Fruit fly (Drosophila melanogaster) whole organism, embryonic: Measurements from ENCODE around the gene blanks.

ENCODE experiments used
- Bgb ChIP-seq: fragments of 200-800 bp; sonication (Bioruptor generic); IDR thresholded peaks from 2 replicates; pipeline ENCODE4 v1.3.6; 2022; ENCODE audit warnings: missing biosample characterization, missing genetic modification characterization; ENCODE audit not compliant: partially characterized antibody
- CG10267 ChIP-seq: fragments of 200-800 bp; sonication (Bioruptor generic); optimal IDR thresholded peaks from 2 replicates; lab custom pipeline; 2018; ENCODE audit warnings: missing biosample characterization, mild to moderate bottlenecking, missing genetic modification characterization, moderate library complexity
- CG10654 ChIP-seq: fragments of 200-800 bp; sonication (Bioruptor generic); optimal IDR thresholded peaks from 2 replicates; lab custom pipeline; 2016; ENCODE audit warnings: missing biosample characterization, missing genetic modification characterization
- CG11560 ChIP-seq: fragments of 200-800 bp; sonication (Bioruptor generic); IDR thresholded peaks from 3 replicates; pipeline ENCODE4 v1.3.6; 2022; ENCODE audit warnings: missing biosample characterization, missing genetic modification characterization
- CG11695 ChIP-seq: fragments of 200-800 bp; sonication (Bioruptor generic); IDR thresholded peaks from 3 replicates; pipeline ENCODE4 v1.3.6; 2022; ENCODE audit warnings: missing biosample characterization, missing genetic modification characterization
- CG12769 ChIP-seq: fragments of 200-800 bp; sonication (Bioruptor generic); optimal IDR thresholded peaks from 2 replicates; lab custom pipeline; 2019; ENCODE audit warnings: missing biosample characterization, mild to moderate bottlenecking, missing genetic modification characterization, moderate library complexity
- CG14014 ChIP-seq: fragments of 200-800 bp; sonication (Bioruptor generic); IDR thresholded peaks from 2 replicates; pipeline ENCODE4 v1.3.6; 2022; ENCODE audit warnings: missing biosample characterization, missing genetic modification characterization
- CG14710 ChIP-seq: fragments of 200-800 bp; sonication (Bioruptor generic); optimal IDR thresholded peaks from 3 replicates; lab custom pipeline; 2019; ENCODE audit warnings: missing biosample characterization, mild to moderate bottlenecking, missing genetic modification characterization, moderate library complexity
- CG15696 ChIP-seq: fragments of 200-800 bp; sonication (Bioruptor generic); optimal IDR thresholded peaks from 2 replicates; lab custom pipeline; 2019; ENCODE audit warnings: missing biosample characterization, mild to moderate bottlenecking, missing genetic modification characterization, moderate library complexity
- CG16813 ChIP-seq: fragments of 200-800 bp; sonication (Bioruptor generic); IDR thresholded peaks from 3 replicates; pipeline ENCODE4 v1.3.6; 2022; ENCODE audit warnings: missing biosample characterization, missing genetic modification characterization; ENCODE audit not compliant: partially characterized antibody
- CG17186 ChIP-seq: fragments of 200-800 bp; sonication (Bioruptor generic); optimal IDR thresholded peaks from 3 replicates; lab custom pipeline; 2017; ENCODE audit warnings: missing biosample characterization, missing genetic modification reagents, missing genetic modification characterization
- CG2199 ChIP-seq: fragments of 200-800 bp; sonication (Bioruptor generic); IDR thresholded peaks from 3 replicates; pipeline ENCODE4 v1.3.6; 2022; ENCODE audit warnings: missing biosample characterization, missing genetic modification characterization
- CG31441 ChIP-seq: fragments of 200-800 bp; sonication (Bioruptor generic); IDR thresholded peaks from 2 replicates; pipeline ENCODE4 v1.3.6; 2022; ENCODE audit warnings: missing biosample characterization, missing genetic modification characterization
- CG34224 ChIP-seq: fragments of 200-800 bp; sonication (Bioruptor generic); IDR thresholded peaks from 3 replicates; pipeline ENCODE4 v1.3.6; 2022; ENCODE audit warnings: missing biosample characterization, missing genetic modification characterization; ENCODE audit not compliant: partially characterized antibody
- CG3847 ChIP-seq: fragments of 200-800 bp; sonication (Bioruptor generic); IDR thresholded peaks from 2 replicates; pipeline ENCODE4 v1.3.6; 2022; ENCODE audit warnings: missing biosample characterization, missing genetic modification characterization
- CG4424 ChIP-seq: fragments of 200-800 bp; sonication (Bioruptor generic); optimal IDR thresholded peaks from 3 replicates; lab custom pipeline; 2016; ENCODE audit warnings: missing biosample characterization, missing genetic modification characterization
- CG5180 ChIP-seq: fragments of 200-800 bp; sonication (Bioruptor generic); optimal IDR thresholded peaks from 3 replicates; lab custom pipeline; 2017; ENCODE audit warnings: missing biosample characterization, missing genetic modification characterization, mild to moderate bottlenecking, moderate library complexity, missing genetic modification reagents
- CG6654 ChIP-seq: fragments of 200-800 bp; sonication (Bioruptor generic); optimal IDR thresholded peaks from 2 replicates; lab custom pipeline; 2017; ENCODE audit warnings: missing biosample characterization, mild to moderate bottlenecking, missing genetic modification characterization
- CG6854 ChIP-seq: fragments of 200-800 bp; sonication (Bioruptor generic); optimal IDR thresholded peaks from 3 replicates; lab custom pipeline; 2017; ENCODE audit warnings: missing biosample characterization, mild to moderate bottlenecking, missing genetic modification characterization
- CG8388 ChIP-seq: fragments of 200-800 bp; sonication (Bioruptor generic); optimal IDR thresholded peaks from 2 replicates; lab custom pipeline; 2019; ENCODE audit warnings: missing biosample characterization, mild to moderate bottlenecking, missing genetic modification characterization, moderate library complexity
- CG8478 ChIP-seq: fragments of >200 bp; optimal IDR thresholded peaks from 2 replicates; lab custom pipeline; 2018
- CG9437 ChIP-seq: fragments of 200-800 bp; sonication (Bioruptor generic); optimal IDR thresholded peaks from 2 replicates; lab custom pipeline; 2018; ENCODE audit warnings: missing biosample characterization, mild to moderate bottlenecking, missing genetic modification characterization
- CHES-1-like ChIP-seq: fragments of 200-800 bp; sonication (Bioruptor generic); optimal IDR thresholded peaks from 2 replicates; lab custom pipeline; 2016; ENCODE audit warnings: missing biosample characterization, missing genetic modification characterization
- Chrac-16 ChIP-seq: fragments of 200-800 bp; sonication (Bioruptor generic); optimal IDR thresholded peaks from 3 replicates; lab custom pipeline; 2016; ENCODE audit warnings: missing biosample characterization, missing genetic modification characterization
- D ChIP-seq, 2 experiments: fragments of 200-800 bp in 1 of 2; fragments of >200 bp in 1 of 2; sonication (Bioruptor generic) in 1 of 2; optimal IDR thresholded peaks; 2 replicates in 1 of 2; 3 replicates in 1 of 2; lab custom pipeline; 2017; ENCODE audit warnings: mild to moderate bottlenecking in 1 of 2, missing biosample characterization in 1 of 2, missing genetic modification characterization in 1 of 2, missing genetic modification reagents in 1 of 2
- D19A ChIP-seq: fragments of 200-800 bp; optimal IDR thresholded peaks from 3 replicates; lab custom pipeline; 2019; ENCODE audit warnings: missing biosample characterization, mild to moderate bottlenecking, missing genetic modification characterization, moderate library complexity
- Deaf1 ChIP-seq: fragments of 200-800 bp; optimal IDR thresholded peaks from 3 replicates; lab custom pipeline; 2019; ENCODE audit warnings: missing biosample characterization, mild to moderate bottlenecking, missing genetic modification characterization, moderate library complexity
- E2f2 ChIP-seq: fragments of 200-800 bp; sonication (Bioruptor generic); IDR thresholded peaks from 2 replicates; pipeline ENCODE4 v1.3.6; 2022; ENCODE audit warnings: missing biosample characterization, missing genetic modification characterization
- HLH4C ChIP-seq: fragments of 200-800 bp; sonication (Bioruptor generic); IDR thresholded peaks from 3 replicates; pipeline ENCODE4 v1.3.6; 2022; ENCODE audit warnings: missing biosample characterization, missing genetic modification characterization; ENCODE audit not compliant: partially characterized antibody
- HLHmδ ChIP-seq: fragments of 200-800 bp; sonication (Bioruptor generic); optimal IDR thresholded peaks from 2 replicates; lab custom pipeline; 2018; ENCODE audit warnings: missing biosample characterization, mild to moderate bottlenecking, missing genetic modification characterization, moderate library complexity
- Hmr ChIP-seq: fragments of 200-800 bp; sonication (Bioruptor generic); optimal IDR thresholded peaks from 3 replicates; lab custom pipeline; 2017; ENCODE audit warnings: mild to moderate bottlenecking, missing biosample characterization, missing genetic modification reagents, missing genetic modification characterization
- Mad ChIP-seq: fragments of 200-800 bp; sonication (Bioruptor generic); optimal IDR thresholded peaks from 2 replicates; lab custom pipeline; 2016; ENCODE audit warnings: missing biosample characterization, missing genetic modification characterization
- NK7.1 ChIP-seq: fragments of 200-800 bp; sonication (Bioruptor generic); optimal IDR thresholded peaks from 3 replicates; lab custom pipeline; 2016; ENCODE audit warnings: missing biosample characterization, missing genetic modification characterization
- Nf-YB ChIP-seq: fragments of 200-800 bp; sonication (Bioruptor generic); optimal IDR thresholded peaks from 3 replicates; lab custom pipeline; 2019; ENCODE audit warnings: missing biosample characterization, mild to moderate bottlenecking, missing genetic modification characterization, moderate library complexity
- Opbp ChIP-seq: fragments of 200-800 bp; sonication (Bioruptor generic); IDR thresholded peaks from 3 replicates; pipeline ENCODE4 v1.3.6; 2022; ENCODE audit warnings: missing biosample characterization, missing genetic modification characterization; ENCODE audit not compliant: partially characterized antibody
- Pdp1 ChIP-seq, 2 experiments: fragments of 200-800 bp; sonication (Bioruptor generic); optimal IDR thresholded peaks; 3 replicates each; lab custom pipeline; 2016; ENCODE audit warnings: missing biosample characterization in 2 of 2, missing genetic modification characterization in 2 of 2, mild to moderate bottlenecking in 1 of 2, moderate library complexity in 1 of 2
- Sry-β ChIP-seq: fragments of 200-800 bp; sonication (Bioruptor generic); optimal IDR thresholded peaks from 2 replicates; lab custom pipeline; 2018; ENCODE audit warnings: missing biosample characterization, mild to moderate bottlenecking, missing genetic modification characterization, moderate library complexity
- Sry-δ ChIP-seq: fragments of 200-800 bp; sonication (Bioruptor generic); optimal IDR thresholded peaks from 2 replicates; lab custom pipeline; 2016; ENCODE audit warnings: missing biosample characterization, missing genetic modification characterization
- chn ChIP-seq: fragments of 200-800 bp; sonication (Bioruptor generic); optimal IDR thresholded peaks from 2 replicates; lab custom pipeline; 2016; ENCODE audit warnings: missing biosample characterization, missing genetic modification characterization
- fd3F ChIP-seq: fragments of 200-800 bp; sonication (Bioruptor generic); optimal IDR thresholded peaks from 2 replicates; lab custom pipeline; 2018; ENCODE audit warnings: missing biosample characterization, mild to moderate bottlenecking, missing genetic modification characterization, moderate library complexity
- gfzf ChIP-seq: fragments of 200-800 bp; sonication (Bioruptor generic); optimal IDR thresholded peaks from 2 replicates; lab custom pipeline; 2016; ENCODE audit warnings: missing biosample characterization, mild to moderate bottlenecking, missing genetic modification characterization, moderate library complexity
- insv ChIP-seq, 2 experiments: fragments of 200-800 bp; sonication (Bioruptor generic); optimal IDR thresholded peaks; 3 replicates each; lab custom pipeline; 2016 to 2018; ENCODE audit warnings: missing biosample characterization in 2 of 2, missing genetic modification characterization in 2 of 2
- inv ChIP-seq: fragments of 200-800 bp; sonication (Bioruptor generic); IDR thresholded peaks from 2 replicates; pipeline ENCODE4 v1.3.6; 2022; ENCODE audit warnings: missing biosample characterization, missing genetic modification characterization; ENCODE audit not compliant: partially characterized antibody
- lab ChIP-seq: fragments of 200-800 bp; sonication (Bioruptor generic); optimal IDR thresholded peaks from 3 replicates; lab custom pipeline; 2017; ENCODE audit warnings: missing biosample characterization, missing genetic modification characterization, mild to moderate bottlenecking, moderate library complexity, missing genetic modification reagents
- luna ChIP-seq: fragments of 200-800 bp; sonication (Bioruptor generic); optimal IDR thresholded peaks from 2 replicates; lab custom pipeline; 2016; ENCODE audit warnings: missing biosample characterization, missing genetic modification characterization
- seq ChIP-seq: fragments of 200-800 bp; sonication (Bioruptor generic); IDR thresholded peaks from 2 replicates; pipeline ENCODE4 v1.3.6; 2022; ENCODE audit warnings: missing biosample characterization, missing genetic modification characterization
- slp2 ChIP-seq: fragments of 200-800 bp; sonication (Bioruptor generic); optimal IDR thresholded peaks from 2 replicates; lab custom pipeline; 2016; ENCODE audit warnings: missing biosample characterization, missing genetic modification characterization
- sob ChIP-seq: fragments of 200-800 bp; sonication (Bioruptor generic); IDR thresholded peaks from 2 replicates; pipeline ENCODE4 v1.3.6; 2022; ENCODE audit warnings: missing biosample characterization, missing genetic modification characterization
- stc ChIP-seq: fragments of 200-800 bp; sonication (Bioruptor generic); IDR thresholded peaks from 2 replicates; pipeline ENCODE4 v1.3.6; 2022; ENCODE audit warnings: missing biosample characterization, missing genetic modification characterization

The blanks gene

dm6 chr3L:5534253-5534652, 35.5 kb upstream of the blanks start (continued):
- TF ChIP-seq D19A (tag; lab: Kevin White, UChicago), result no peak
- peak; percentile 39; the same call in 1 of the 2 replicates for TF ChIP-seq inv (GFP tag; lab: Robert Waterston, UW)
- peak; percentile 48; the same call in 2 of the 3 replicates for TF ChIP-seq Opbp (GFP tag; lab: Robert Waterston, UW)
- TF ChIP-seq CG9437 (GFP tag; lab: Kevin White, UChicago), result no peak
- TF ChIP-seq slp2 (GFP tag; lab: Kevin White, UChicago), result no peak
- TF ChIP-seq NK7.1 (GFP tag; lab: Kevin White, UChicago), result no peak
- no peak for TF ChIP-seq Sry-δ (GFP tag; lab: Kevin White, UChicago)
- peak in 1 of 2 experiments; percentile 56 for TF ChIP-seq Pdp1 (GFP tag; optimal IDR thresholded peaks at IDR 0.05; lab: Kevin White, UChicago)
- TF ChIP-seq CG6654 (GFP tag; lab: Kevin White, UChicago), result peak; percentile 88
- TF ChIP-seq sob (GFP tag; lab: Robert Waterston, UW), result peak; percentile 23; the same call in 1 of the 2 replicates
- no peak for TF ChIP-seq CG11560 (tag; lab: Robert Waterston, UW)
- no peak for TF ChIP-seq CG31441 (GFP tag; lab: Robert Waterston, UW)
- TF ChIP-seq CG6854 (GFP tag; lab: Kevin White, UChicago), result no peak
- no peak for TF ChIP-seq Mad (GFP tag; lab: Kevin White, UChicago)
- TF ChIP-seq Bgb, result no peak
- no peak for TF ChIP-seq Nf-YB (GFP tag; lab: Kevin White, UChicago)
- no peak for TF ChIP-seq CG14014
- TF ChIP-seq CG17186 (GFP tag; lab: Kevin White, UChicago), result no peak
- peak; percentile 84 for TF ChIP-seq CG34224 (GFP tag; lab: Robert Waterston, UW)
- no peak for TF ChIP-seq insv (GFP tag; optimal IDR thresholded peaks at IDR 0.05; lab: Kevin White, UChicago)
- TF ChIP-seq CG8388 (GFP tag; lab: Kevin White, UChicago), result no peak
- TF ChIP-seq CHES-1-like, result no peak
- 0 out of 3 replicates have a peak, but pooled peaks have one; percentile 33 for TF ChIP-seq CG2199
- no peak for TF ChIP-seq CG11695
- TF ChIP-seq Chrac-16, result no peak
- TF ChIP-seq Sry-β, result peak; percentile 83
- TF ChIP-seq lab (GFP tag; lab: Kevin White, UChicago), result no peak
- TF ChIP-seq luna, result no peak
- peak; percentile 56; the same call in 2 of the 3 replicates for TF ChIP-seq CG16813 (GFP tag; lab: Robert Waterston, UW)
- TF ChIP-seq CG3847, result no peak

DNA sequence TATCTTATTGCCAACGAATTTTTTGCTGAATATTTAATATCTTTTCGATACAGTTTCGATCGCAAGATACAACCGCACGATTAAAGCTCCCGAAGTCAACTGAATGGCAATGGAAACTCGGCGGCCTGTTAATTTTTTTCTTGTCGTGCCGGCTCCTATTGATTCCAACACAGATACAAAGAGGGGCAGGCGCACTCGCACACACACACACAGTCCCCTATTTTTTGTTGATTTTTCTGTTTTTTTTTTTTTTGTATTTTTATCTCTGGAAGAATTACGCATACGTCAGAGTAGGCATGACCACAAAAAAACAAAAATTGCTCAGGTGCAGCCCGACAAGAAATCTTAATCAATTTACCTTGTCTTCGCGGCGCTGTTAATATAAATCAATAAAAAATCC, 30.5 kb upstream of the blanks start, which contains the start of gene Lkr:
TSS of gene Lkr (minus strand) at position 101 of the 400 bp plus-strand sequence.
- TF ChIP-seq CG14710 (no peak), gfzf (GFP tag; lab: Kevin White, UChicago) (no peak), CG4424 (GFP tag; lab: Kevin White, UChicago) (no peak), CG12769 (tag; lab: Kevin White, UChicago) (no peak), CG15696 (tag; lab: Kevin White, UChicago) (no peak)
- TF ChIP-seq, all 482 proteins: peak for 0

DNA sequence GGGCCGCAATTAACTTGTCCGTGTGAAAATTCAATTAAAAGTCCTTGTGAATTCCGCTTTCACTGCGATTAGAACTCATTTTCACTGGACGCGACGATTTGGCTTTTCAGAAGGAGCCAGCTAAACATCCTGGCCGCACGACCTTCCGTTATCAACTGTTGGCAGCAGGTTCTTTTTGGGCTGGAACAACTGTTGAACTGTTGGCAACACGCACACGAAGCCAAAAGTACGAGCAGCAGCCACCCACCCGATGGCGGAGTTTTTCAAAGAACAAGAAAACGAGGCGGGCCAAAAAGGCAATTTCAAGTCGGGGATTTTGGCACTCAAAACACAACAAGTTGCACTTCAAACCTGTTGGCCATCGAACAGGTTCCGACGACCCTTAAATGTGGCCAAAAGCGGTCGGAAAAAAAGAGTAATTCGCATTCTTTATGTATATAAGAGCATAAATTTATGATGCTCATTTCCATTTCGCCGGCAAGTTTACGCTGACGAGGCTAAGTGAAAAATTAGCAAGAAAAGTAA, 24.2 kb upstream of the blanks start:
- TF ChIP-seq E2f2 (no peak), HLH4C (GFP tag; lab: Robert Waterston, UW) (no peak), CG5180 (GFP tag; lab: Kevin White, UChicago) (peak; percentile 95), CG8478 (lab: Kevin White, UChicago) (no peak), chn (GFP tag; lab: Kevin White, UChicago) (no peak), stc (GFP tag; lab: Robert Waterston, UW) (no peak), fd3F (no peak), Hmr (GFP tag; lab: Kevin White, UChicago) (no peak), seq (no peak), HLHmδ (GFP tag; lab: Kevin White, UChicago) (no peak), CG10267 (tag; lab: Kevin White, UChicago) (no peak), CG10654 (GFP tag; lab: Kevin White, UChicago) (no peak), D (optimal IDR thresholded peaks at IDR 0.05; lab: Kevin White, UChicago) (no peak), D (GFP tag; optimal IDR thresholded peaks at IDR 0.05; lab: Kevin White, UChicago) (no peak), Deaf1 (tag; lab: Kevin White, UChicago) (peak; percentile 89)
